Fruit fly (Drosophila melanogaster) S2 (cell line): ENCODE measurements around the gene Arl2.

ENCODE experiments used
- CG8478 ChIP-seq: fragments of >200 bp; optimal IDR thresholded peaks from 2 replicates; lab custom pipeline; 2018
- CTCF ChIP-seq, 2 experiments: fragments of >200 bp; optimal IDR thresholded peaks; 2 replicates each; lab custom pipeline; 2018

DNA sequence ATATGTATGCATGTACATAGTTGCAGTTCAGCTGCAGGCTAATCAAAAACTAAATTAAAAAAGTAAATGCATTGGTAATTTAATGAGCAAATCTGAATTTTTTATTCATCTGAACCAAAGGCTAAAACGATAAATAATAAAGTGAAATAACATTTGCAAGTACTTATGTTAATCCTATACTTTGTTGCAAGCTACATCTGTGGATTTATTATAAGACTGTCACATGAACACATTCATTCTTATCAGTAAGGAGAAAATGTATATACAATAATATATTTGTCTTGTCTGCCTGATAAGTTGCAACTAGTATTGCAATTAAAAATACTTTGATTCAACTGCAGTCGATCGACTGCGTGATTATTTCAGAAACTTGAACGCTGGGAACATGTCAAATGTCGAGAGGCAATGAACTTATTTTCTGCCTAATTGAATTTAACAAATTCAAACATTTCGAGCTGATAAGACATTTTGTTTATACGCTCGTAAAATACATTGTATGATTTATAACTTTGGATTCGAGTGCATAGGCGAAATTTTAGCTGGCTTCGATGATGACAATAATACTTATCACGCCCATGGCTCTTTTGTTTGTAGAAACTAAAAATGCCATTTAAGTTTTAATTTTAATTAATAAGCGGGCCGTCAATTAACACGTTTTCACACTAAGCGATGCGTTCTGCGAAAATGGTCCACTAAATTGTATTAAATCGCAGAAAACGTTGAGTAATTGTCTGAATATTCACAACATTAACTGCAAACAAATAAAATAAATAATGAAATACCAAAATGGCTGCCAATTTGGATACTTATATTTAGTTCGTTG, 12.7 kb upstream of the Arl2 start:
- no peak for TF ChIP-seq CTCF (optimal IDR thresholded peaks at IDR 0.05; lab: Kevin White, UChicago)
- TF ChIP-seq CG8478 (lab: Kevin White, UChicago): no peak
